Worm (Caenorhabditis elegans) whole organism, L1 larva: ENCODE measurements around the gene srd-26.

Source experiments
- C04F5.9 ChIP-seq: sonication (generic microtip); optimal IDR thresholded peaks from 2 replicates; lab custom pipeline; 2016; ENCODE audit warnings: missing genetic modification characterization, missing compliant biosample characterization
- C34B4.2 ChIP-seq: sonication (generic microtip); optimal IDR thresholded peaks from 2 replicates; lab custom pipeline; 2017; ENCODE audit warnings: mild to moderate bottlenecking, missing genetic modification characterization, missing compliant biosample characterization
- F16B12.6 ChIP-seq: fragments of 150-350 bp; optimal IDR thresholded peaks from 2 replicates; lab custom pipeline; 2014; ENCODE audit warnings: missing biosample characterization, missing genetic modification characterization
- aly-2 ChIP-seq: fragments of 150-350 bp; optimal IDR thresholded peaks from 2 replicates; lab custom pipeline; 2014; ENCODE audit warnings: missing biosample characterization, missing genetic modification characterization
- blmp-1 ChIP-seq: fragments of 150-350 bp; optimal IDR thresholded peaks from 2 replicates; lab custom pipeline; 2014; ENCODE audit warnings: missing biosample characterization, missing genetic modification characterization
- ceh-88 ChIP-seq: fragments of 200-800 bp; sonication (Bioruptor generic); IDR thresholded peaks from 2 replicates; pipeline ENCODE4 v1.3.6; 2022; ENCODE audit warnings: missing genetic modification characterization, missing compliant biosample characterization
- ces-1 ChIP-seq: fragments of 150-350 bp; optimal IDR thresholded peaks from 2 replicates; lab custom pipeline; 2014; ENCODE audit warnings: missing biosample characterization, missing genetic modification reagents, missing genetic modification characterization
- dsc-1 ChIP-seq: sonication (generic microtip); optimal IDR thresholded peaks from 2 replicates; lab custom pipeline; 2016; ENCODE audit warnings: mild to moderate bottlenecking, missing genetic modification characterization, missing compliant biosample characterization
- efl-1 ChIP-seq, 4 experiments: fragments of 150-350 bp; optimal IDR thresholded peaks in 3 of 4; peaks in 1 of 4; 1 replicate in 1 of 4; 2 replicates in 3 of 4; lab custom pipeline; 2014; ENCODE audit warnings: missing biosample characterization in 2 of 4, missing genetic modification characterization in 2 of 4, missing genetic modification reagents in 2 of 4
- egl-13 ChIP-seq: sonication (generic microtip); optimal IDR thresholded peaks from 2 replicates; lab custom pipeline; 2016; ENCODE audit warnings: missing genotype, missing genetic modification reagents, missing genetic modification characterization, missing compliant biosample characterization
- elt-2 ChIP-seq: sonication (generic microtip); optimal IDR thresholded peaks from 2 replicates; lab custom pipeline; 2016; ENCODE audit warnings: missing genetic modification characterization, mild to moderate bottlenecking, inconsistent platforms, missing compliant biosample characterization, missing genetic modification reagents
- fkh-4 ChIP-seq: sonication (generic microtip); optimal IDR thresholded peaks from 2 replicates; lab custom pipeline; 2016; ENCODE audit warnings: missing compliant biosample characterization, missing genetic modification characterization, borderline replicate concordance
- isw-1 ChIP-seq: fragments of 200-800 bp; sonication (Bioruptor generic); IDR thresholded peaks from 2 replicates; pipeline ENCODE4 v1.3.6; 2022; ENCODE audit warnings: missing genetic modification characterization, missing compliant biosample characterization
- jun-1 ChIP-seq: fragments of 150-350 bp; optimal IDR thresholded peaks from 2 replicates; lab custom pipeline; 2014; ENCODE audit warnings: missing biosample characterization, missing genetic modification reagents, missing genetic modification characterization
- lin-35 ChIP-seq, 2 experiments: fragments of 150-350 bp; optimal IDR thresholded peaks; 2 replicates each; lab custom pipeline; 2014; ENCODE audit warnings: missing biosample characterization in 2 of 2, missing genetic modification characterization in 2 of 2, missing genetic modification reagents in 2 of 2
- mdl-1 ChIP-seq, 2 experiments: fragments of 150-350 bp; optimal IDR thresholded peaks; 2 replicates each; lab custom pipeline; 2014 to 2017; ENCODE audit warnings: missing biosample characterization in 2 of 2, missing genetic modification characterization in 2 of 2, inconsistent platforms in 1 of 2
- mef-2 ChIP-seq: fragments of 150-350 bp; optimal IDR thresholded peaks from 2 replicates; lab custom pipeline; 2014; ENCODE audit warnings: missing biosample characterization, missing genetic modification characterization
- nhr-11 ChIP-seq: fragments of 150-350 bp; optimal IDR thresholded peaks from 2 replicates; lab custom pipeline; 2014; ENCODE audit warnings: missing biosample characterization, missing genetic modification characterization
- nhr-12 ChIP-seq: sonication (generic microtip); optimal IDR thresholded peaks from 2 replicates; lab custom pipeline; 2017; ENCODE audit warnings: missing biosample characterization, missing genetic modification characterization
- nhr-237 ChIP-seq: fragments of 150-350 bp; optimal IDR thresholded peaks from 2 replicates; lab custom pipeline; 2014; ENCODE audit warnings: missing biosample characterization, missing genetic modification characterization
- nhr-90 ChIP-seq: sonication (generic microtip); optimal IDR thresholded peaks from 2 replicates; lab custom pipeline; 2016; ENCODE audit warnings: mild to moderate bottlenecking, missing genetic modification characterization, missing compliant biosample characterization; ENCODE audit not compliant: poor library complexity
- sox-4 ChIP-seq: sonication (generic microtip); optimal IDR thresholded peaks from 2 replicates; lab custom pipeline; 2016; ENCODE audit warnings: missing genetic modification characterization, missing compliant biosample characterization
- sptf-1 ChIP-seq: fragments of 150-350 bp; optimal IDR thresholded peaks from 2 replicates; lab custom pipeline; 2014; ENCODE audit warnings: missing biosample characterization, missing genetic modification characterization
- tlp-1 ChIP-seq: fragments of 150-350 bp; optimal IDR thresholded peaks from 2 replicates; lab custom pipeline; 2014; ENCODE audit warnings: missing biosample characterization, missing genetic modification characterization
- unc-30 ChIP-seq: sonication (generic microtip); optimal IDR thresholded peaks from 2 replicates; lab custom pipeline; 2017; ENCODE audit warnings: missing biosample characterization, missing genetic modification characterization
- vab-15 ChIP-seq: sonication (generic microtip); optimal IDR thresholded peaks from 2 replicates; lab custom pipeline; 2017; ENCODE audit warnings: missing genotype, mild to moderate bottlenecking, missing genetic modification characterization, missing compliant biosample characterization
- ztf-11 ChIP-seq, 2 experiments: sonication (generic microtip); optimal IDR thresholded peaks; 2 replicates each; lab custom pipeline; 2016 to 2017; ENCODE audit warnings: missing genetic modification characterization in 2 of 2, missing biosample characterization in 1 of 2, missing compliant biosample characterization in 1 of 2
- ztf-4 ChIP-seq: fragments of 150-350 bp; optimal IDR thresholded peaks from 2 replicates; lab custom pipeline; 2014; ENCODE audit warnings: missing biosample characterization, missing genetic modification characterization

Gene srd-26

ce11 chrV:14175216-14175615 is 12.4 kb upstream of the srd-26 start, which contains the start of gene cest-2.2:
TSS of gene cest-2.2 (minus strand) at chrV:14175355.
- no peak for TF ChIP-seq ztf-11 (tag; optimal IDR thresholded peaks at IDR 0.05; lab: Kevin White, UChicago)
- TF ChIP-seq egl-13 (tag; lab: Kevin White, UChicago) = no peak
- peak; percentile 21 for TF ChIP-seq elt-2 (tag; lab: Kevin White, UChicago)
- no peak for TF ChIP-seq vab-15 (tag; lab: Kevin White, UChicago)

ce11 chrV:14171284-14171683 is 8.5 kb upstream of the srd-26 start, which contains the start of gene cest-2.1:
TSS of gene cest-2.1 (minus strand) at chrV:14171481.
- TF ChIP-seq mdl-1 (tag; optimal IDR thresholded peaks at IDR 0.05; lab: Kevin White, UChicago) = no peak
- no peak for TF ChIP-seq tlp-1
- no peak for TF ChIP-seq fkh-4 (tag; lab: Kevin White, UChicago)
- TF ChIP-seq C34B4.2 = no peak
- no peak for TF ChIP-seq ceh-88
- TF ChIP-seq blmp-1 (tag; lab: Kevin White, UChicago) = no peak
- no peak for TF ChIP-seq efl-1 (optimal IDR thresholded peaks at IDR 0.05; lab: Kevin White, UChicago)
- no peak for TF ChIP-seq efl-1 (GFP tag; optimal IDR thresholded peaks at IDR 0.05 in 1 of 2; lab: Kevin White, UChicago)
- TF ChIP-seq F16B12.6 (tag; lab: Kevin White, UChicago) = no peak
- TF ChIP-seq isw-1 (GFP tag; lab: Robert Waterston, UW) = no peak
- no peak for TF ChIP-seq dsc-1 (tag; lab: Kevin White, UChicago)
- TF ChIP-seq aly-2 (tag; lab: Kevin White, UChicago) = no peak
- TF ChIP-seq lin-35 (GFP tag; optimal IDR thresholded peaks at IDR 0.05; lab: Kevin White, UChicago) = no peak
- no peak for TF ChIP-seq nhr-237 (tag; lab: Kevin White, UChicago)

ce11 chrV:14167629-14168028 is 4.8 kb upstream of the srd-26 start, which contains the start of gene ocam-1:
TSS of gene ocam-1 (minus strand) at chrV:14167729.
- TF ChIP-seq nhr-90 = no peak
- TF ChIP-seq, all 84 proteins: peak for 0

ce11 chrV:14166630-14167029 is 3.8 kb upstream of the srd-26 start, which contains the start of gene cest-1.1:
TSS of gene cest-1.1 (minus strand) at chrV:14166730.
- TF ChIP-seq ceh-88 (no peak), sptf-1 (no peak), jun-1 (tag; lab: Kevin White, UChicago) (no peak), mdl-1 (tag; optimal IDR thresholded peaks at IDR 0.05; lab: Kevin White, UChicago) (no peak), C04F5.9 (no peak), sox-4 (tag; lab: Kevin White, UChicago) (no peak)

- no peak for TF ChIP-seq C04F5.9
- TF ChIP-seq lin-35 (GFP tag; optimal IDR thresholded peaks at IDR 0.05; lab: Kevin White, UChicago) = no peak
- no peak for TF ChIP-seq nhr-11 (tag; lab: Kevin White, UChicago)
- TF ChIP-seq mef-2 (tag; lab: Kevin White, UChicago) = no peak
- TF ChIP-seq tlp-1 = no peak
- TF ChIP-seq F16B12.6 (tag; lab: Kevin White, UChicago) = no peak
- TF ChIP-seq ces-1 = no peak
- no peak for TF ChIP-seq ztf-4 (tag; lab: Kevin White, UChicago)
These were observed 2.9 kb upstream of the srd-26 start for ce11 chrV:14165745-14166144.

- TF ChIP-seq nhr-12 (tag; lab: Kevin White, UChicago) (no peak), elt-2 (tag; lab: Kevin White, UChicago) (peak; percentile 61)
These were observed 2.1 kb downstream of the srd-26 start, which contains the start of gene cest-1.2 for ce11 chrV:14160698-14161097. TSS of gene cest-1.2 (minus strand) at chrV:14160862.

- TF ChIP-seq unc-30 (tag; lab: Kevin White, UChicago) = no peak
- no peak for TF ChIP-seq isw-1 (GFP tag; lab: Robert Waterston, UW)
- TF ChIP-seq, all 84 proteins: peak for 0
These were observed 6.3 kb downstream of the srd-26 start, which contains the start of gene AH10.2 for ce11 chrV:14156468-14156867. TSS of gene AH10.2 (plus strand) at chrV:14156768.
